Worm (Caenorhabditis elegans): ENCODE data around the gene deb-1.

- TF ChIP-seq nhr-12 (tag; optimal IDR thresholded peaks at IDR 0.05) (no peak), ceh-9 (tag; optimal IDR thresholded peaks at IDR 0.05) (no peak), nhr-237 (tag; optimal IDR thresholded peaks at IDR 0.05) (no peak), pqm-1 (tag; optimal IDR thresholded peaks at IDR 0.05) (no peak), R02D3.7 (tag; optimal IDR thresholded peaks at IDR 0.05) (no peak), unc-62 (GFP tag; optimal IDR thresholded peaks at IDR 0.05) (no peak), ama-1 (optimal IDR thresholded peaks at IDR 0.05) (no peak), nhr-77 (tag; optimal IDR thresholded peaks at IDR 0.05) (no peak), ztf-4 (tag; optimal IDR thresholded peaks at IDR 0.05) (no peak)
These were observed 31.4 kb downstream of the deb-1 start for ce11 chrIV:7062697-7063096.

All from whole organism, L3 larva.